Worm (Caenorhabditis elegans): ENCODE results near the gene fipr-16.

fipr-16 gene

ce11 chrIII:8630833-8631232 lies 40.1 kb upstream of the fipr-16 start, which contains the start of gene dnj-10:
dnj-10 (plus strand) TSS chrIII:8631165.
- TF ChIP-seq lir-3 (tag; optimal IDR thresholded peaks at IDR 0.05; ENCODE audit: poor library complexity), result no peak
- no peak for TF ChIP-seq vab-15 (tag; optimal IDR thresholded peaks at IDR 0.05)
- peak; percentile 64 for TF ChIP-seq nhr-19 (GFP tag; conservative IDR thresholded peaks at IDR 0.05)
- TF ChIP-seq egl-13 (tag; optimal IDR thresholded peaks at IDR 0.05), result peak; percentile 21
- no peak for TF ChIP-seq egl-27 (tag; optimal IDR thresholded peaks at IDR 0.05)
- peak; percentile 62 for TF ChIP-seq swsn-7 (tag; optimal IDR thresholded peaks at IDR 0.05)
- TF ChIP-seq hpl-2 (GFP tag; optimal IDR thresholded peaks at IDR 0.05), result no peak
- TF ChIP-seq nhr-84 (tag; optimal IDR thresholded peaks at IDR 0.05), result no peak
- no peak for TF ChIP-seq aha-1 (tag; optimal IDR thresholded peaks at IDR 0.05)
- TF ChIP-seq dsc-1 (tag; optimal IDR thresholded peaks at IDR 0.05), result no peak
- no peak for TF ChIP-seq tlp-1 (tag; optimal IDR thresholded peaks at IDR 0.05)
- peak; percentile 3 for TF ChIP-seq fkh-10 (GFP tag; optimal IDR thresholded peaks at IDR 0.05)
- TF ChIP-seq lsy-2 (tag; optimal IDR thresholded peaks at IDR 0.05), result peak; percentile 85 to 86
- TF ChIP-seq nhr-47 (tag; optimal IDR thresholded peaks at IDR 0.05), result peak; percentile 72
- TF ChIP-seq dpl-1 (GFP tag; optimal IDR thresholded peaks at IDR 0.05), result peak; percentile 81 to 94 (median 87)
- no peak for TF ChIP-seq nhr-76 (tag; optimal IDR thresholded peaks at IDR 0.05)
- no peak for TF ChIP-seq ces-1 (GFP tag; optimal IDR thresholded peaks at IDR 0.05)
- TF ChIP-seq sup-37 (GFP tag; optimal IDR thresholded peaks at IDR 0.05), result no peak
- TF ChIP-seq unc-30 (tag; optimal IDR thresholded peaks at IDR 0.05), result no peak
- no peak for TF ChIP-seq nhr-237 (tag; optimal IDR thresholded peaks at IDR 0.05)
- peak; percentile 67 for TF ChIP-seq blmp-1 (tag; optimal IDR thresholded peaks at IDR 0.05)
- TF ChIP-seq lin-35 (GFP tag; optimal IDR thresholded peaks at IDR 0.05), result peak; percentile 92 to 94
- TF ChIP-seq lin-15B (tag; optimal IDR thresholded peaks at IDR 0.05), result peak; percentile 86
- peak; percentile 49 for TF ChIP-seq fkh-8 (tag; optimal IDR thresholded peaks at IDR 0.05)
- TF ChIP-seq nhr-28 (tag; optimal IDR thresholded peaks at IDR 0.05), result no peak
- TF ChIP-seq tbx-2 (tag; optimal IDR thresholded peaks at IDR 0.05), result peak; percentile 67
- no peak for TF ChIP-seq hlh-4 (tag; optimal IDR thresholded peaks at IDR 0.05)
- peak; percentile 69 for TF ChIP-seq C16A3.4 (tag; optimal IDR thresholded peaks at IDR 0.05)
- peak; percentile 84 for TF ChIP-seq lin-14 (GFP tag; optimal IDR thresholded peaks at IDR 0.05)
- TF ChIP-seq skn-1 (tag; optimal IDR thresholded peaks at IDR 0.05), result peak; percentile 74
- no peak for TF ChIP-seq nhr-77 (tag; optimal IDR thresholded peaks at IDR 0.05)
- TF ChIP-seq ceh-82 (tag; optimal IDR thresholded peaks at IDR 0.05), result peak; percentile 47 to 64 (median 54)
- TF ChIP-seq nhr-12 (tag; optimal IDR thresholded peaks at IDR 0.05), result no peak
- TF ChIP-seq efl-1 (optimal IDR thresholded peaks at IDR 0.05), result peak; percentile 32 to 87
- TF ChIP-seq efl-1 (GFP tag; optimal IDR thresholded peaks at IDR 0.05 in 1 of 2), result peak; percentile 90 to 98
- TF ChIP-seq nhr-20 (tag; optimal IDR thresholded peaks at IDR 0.05), result peak; percentile 64
- TF ChIP-seq rnt-1 (tag; optimal IDR thresholded peaks at IDR 0.05), result peak; percentile 52
- peak; percentile 91 for TF ChIP-seq mep-1 (tag; optimal IDR thresholded peaks at IDR 0.05)
- no peak for TF ChIP-seq pqm-1 (tag; optimal IDR thresholded peaks at IDR 0.05)
- TF ChIP-seq fos-1 (tag; optimal IDR thresholded peaks at IDR 0.05), result no peak
- no peak for TF ChIP-seq pax-3 (tag; optimal IDR thresholded peaks at IDR 0.05)
- TF ChIP-seq nhr-71 (tag; optimal IDR thresholded peaks at IDR 0.05), result peak; percentile 78
- TF ChIP-seq zag-1 (tag; optimal IDR thresholded peaks at IDR 0.05), result no peak
- TF ChIP-seq alr-1 (tag; optimal IDR thresholded peaks at IDR 0.05; ENCODE audit: borderline replicate concordance), result no peak
- TF ChIP-seq grh-1 (GFP tag; IDR thresholded peaks at IDR 0.05), result no peak
- TF ChIP-seq mdl-1 (tag; optimal IDR thresholded peaks at IDR 0.05), result peak in 1 of 2 experiments; percentile 53
- peak; percentile 12; the same call in 1 of the 2 replicates for TF ChIP-seq ceh-88 (GFP tag; IDR thresholded peaks at IDR 0.05)
- peak; percentile 45 for TF ChIP-seq nhr-90 (tag; optimal IDR thresholded peaks at IDR 0.05; ENCODE audit: poor library complexity)
- no peak for TF ChIP-seq mef-2 (tag; optimal IDR thresholded peaks at IDR 0.05)
- no peak for TF ChIP-seq unc-62 (GFP tag; optimal IDR thresholded peaks at IDR 0.05)
- peak; percentile 51 for TF ChIP-seq isw-1 (GFP tag; IDR thresholded peaks at IDR 0.05)
- TF ChIP-seq ets-5 (GFP tag; IDR thresholded peaks at IDR 0.05), result no peak
- peak in 1 of 6 experiments; percentile 31 for TF ChIP-seq elt-3 (tag; optimal IDR thresholded peaks at IDR 0.05)
- no peak for TF ChIP-seq efl-3 (GFP tag; optimal IDR thresholded peaks at IDR 0.05)
